Fruit fly (Drosophila melanogaster) whole organism, embryonic: ENCODE results near the gene Vha100-2.

Source experiments
- Asciz ChIP-seq: fragments of 200-800 bp; sonication (Bioruptor generic); optimal IDR thresholded peaks from 2 replicates; lab custom pipeline; 2017; ENCODE audit warnings: missing biosample characterization, mild to moderate bottlenecking, missing genetic modification characterization, missing genetic modification reagents
- BEAF-32 ChIP-seq: fragments of 200-800 bp; sonication (Bioruptor generic); optimal IDR thresholded peaks from 3 replicates; lab custom pipeline; 2017; ENCODE audit warnings: missing biosample characterization, missing genetic modification characterization, mild to moderate bottlenecking, moderate library complexity, missing genetic modification reagents
- CG10209 ChIP-seq: fragments of 200-800 bp; sonication (Bioruptor generic); optimal IDR thresholded peaks from 3 replicates; lab custom pipeline; 2017; ENCODE audit warnings: missing biosample characterization, mild to moderate bottlenecking, missing genetic modification characterization, missing genetic modification reagents
- CG11696 ChIP-seq: fragments of 200-800 bp; sonication (Bioruptor generic); IDR thresholded peaks from 2 replicates; pipeline ENCODE4 v1.3.6; 2022; ENCODE audit warnings: missing biosample characterization, missing genetic modification characterization
- CG12219 ChIP-seq: fragments of 200-800 bp; sonication (Bioruptor generic); optimal IDR thresholded peaks from 3 replicates; lab custom pipeline; 2018; ENCODE audit warnings: missing biosample characterization, mild to moderate bottlenecking, missing genetic modification characterization
- CG12942 ChIP-seq: fragments of 200-800 bp; sonication (Bioruptor generic); optimal IDR thresholded peaks from 3 replicates; lab custom pipeline; 2016; ENCODE audit warnings: missing biosample characterization, missing genetic modification characterization
- CG15011 ChIP-seq: fragments of 200-800 bp; sonication (Bioruptor generic); optimal IDR thresholded peaks from 3 replicates; lab custom pipeline; 2018; ENCODE audit warnings: missing biosample characterization, mild to moderate bottlenecking, missing genetic modification characterization
- CG15073 ChIP-seq: fragments of 200-800 bp; sonication (Bioruptor generic); optimal IDR thresholded peaks from 2 replicates; lab custom pipeline; 2016; ENCODE audit warnings: missing biosample characterization, missing genetic modification characterization
- CG15514 ChIP-seq: fragments of 200-800 bp; sonication (Bioruptor generic); optimal IDR thresholded peaks from 3 replicates; lab custom pipeline; 2017; ENCODE audit warnings: missing biosample characterization, missing genetic modification characterization, mild to moderate bottlenecking, moderate library complexity, missing genetic modification reagents
- CG17385 ChIP-seq: fragments of 200-800 bp; sonication (Bioruptor generic); optimal IDR thresholded peaks from 3 replicates; lab custom pipeline; 2018; ENCODE audit warnings: missing biosample characterization, mild to moderate bottlenecking, missing genetic modification characterization
- CG18599 ChIP-seq: fragments of 200-800 bp; sonication (Bioruptor generic); optimal IDR thresholded peaks from 3 replicates; lab custom pipeline; 2017; ENCODE audit warnings: missing biosample characterization, missing genetic modification characterization, mild to moderate bottlenecking, moderate library complexity, missing genetic modification reagents
- CG18619 ChIP-seq: fragments of 200-800 bp; sonication (Bioruptor generic); optimal IDR thresholded peaks from 3 replicates; lab custom pipeline; 2017; ENCODE audit warnings: missing biosample characterization, mild to moderate bottlenecking, missing genetic modification characterization
- CG18764 ChIP-seq: fragments of 200-800 bp; sonication (Bioruptor generic); optimal IDR thresholded peaks from 3 replicates; lab custom pipeline; 2016; ENCODE audit warnings: missing biosample characterization, missing genetic modification characterization
- CG30403 ChIP-seq: fragments of 200-800 bp; sonication (Bioruptor generic); optimal IDR thresholded peaks from 3 replicates; lab custom pipeline; 2016; ENCODE audit warnings: missing biosample characterization, missing genetic modification characterization
- CG30431 ChIP-seq: fragments of 200-800 bp; sonication (Bioruptor generic); optimal IDR thresholded peaks from 2 replicates; lab custom pipeline; 2017; ENCODE audit warnings: missing biosample characterization, missing genetic modification characterization
- CG31224 ChIP-seq: fragments of 200-800 bp; sonication (Bioruptor generic); IDR thresholded peaks from 2 replicates; pipeline ENCODE4 v1.3.6; 2022; ENCODE audit warnings: missing biosample characterization, missing genetic modification characterization
- CG4730 ChIP-seq: fragments of 200-800 bp; sonication (Bioruptor generic); IDR thresholded peaks from 2 replicates; pipeline ENCODE4 v1.3.6; 2022; ENCODE audit warnings: missing biosample characterization, missing genetic modification characterization
- CG6765 ChIP-seq: fragments of 200-800 bp; sonication (Bioruptor generic); optimal IDR thresholded peaks from 3 replicates; lab custom pipeline; 2017; ENCODE audit warnings: missing biosample characterization, mild to moderate bottlenecking, missing genetic modification characterization
- CG7839 ChIP-seq: fragments of 200-800 bp; sonication (Bioruptor generic); optimal IDR thresholded peaks from 3 replicates; lab custom pipeline; 2018; ENCODE audit warnings: missing biosample characterization, mild to moderate bottlenecking, missing genetic modification characterization, moderate library complexity
- CG8478 ChIP-seq: fragments of >200 bp; optimal IDR thresholded peaks from 2 replicates; lab custom pipeline; 2018
- CG9797 ChIP-seq: fragments of 200-800 bp; sonication (Bioruptor generic); optimal IDR thresholded peaks from 3 replicates; lab custom pipeline; 2018; ENCODE audit warnings: missing biosample characterization, mild to moderate bottlenecking, missing genetic modification characterization
- CG9817 ChIP-seq: fragments of 200-800 bp; sonication (Bioruptor generic); optimal IDR thresholded peaks from 2 replicates; lab custom pipeline; 2018; ENCODE audit warnings: missing biosample characterization, mild to moderate bottlenecking, missing genetic modification characterization, moderate library complexity
- Hr3 ChIP-seq: fragments of 200-800 bp; sonication (Bioruptor generic); optimal IDR thresholded peaks from 3 replicates; lab custom pipeline; 2016; ENCODE audit warnings: missing biosample characterization, missing genetic modification characterization
- Hr39 ChIP-seq: fragments of >200 bp; optimal IDR thresholded peaks from 2 replicates; lab custom pipeline; 2017
- Jarid2 ChIP-seq: fragments of 200-800 bp; sonication (Bioruptor generic); optimal IDR thresholded peaks from 3 replicates; lab custom pipeline; 2017; ENCODE audit warnings: mild to moderate bottlenecking, missing biosample characterization, missing genetic modification reagents, missing genetic modification characterization
- Mad ChIP-seq: fragments of 200-800 bp; sonication (Bioruptor generic); optimal IDR thresholded peaks from 2 replicates; lab custom pipeline; 2016; ENCODE audit warnings: missing biosample characterization, missing genetic modification characterization
- Med ChIP-seq: fragments of 200-800 bp; sonication (Bioruptor generic); peaks from one replicate; lab custom pipeline; 2016; ENCODE audit warnings: missing biosample characterization, missing genetic modification characterization, mild to moderate bottlenecking, inconsistent platforms, moderate library complexity
- Mrtf ChIP-seq: fragments of 200-800 bp; sonication (Bioruptor generic); IDR thresholded peaks from 3 replicates; pipeline ENCODE4 v1.3.6; 2022; ENCODE audit warnings: missing biosample characterization, missing genetic modification characterization
- Ptx1 ChIP-seq: fragments of 200-800 bp; sonication (Bioruptor generic); IDR thresholded peaks from 2 replicates; pipeline ENCODE4 v1.3.6; 2022; ENCODE audit warnings: missing biosample characterization, missing genetic modification characterization
- Ravus ChIP-seq: fragments of 200-800 bp; sonication (Bioruptor generic); IDR thresholded peaks from 2 replicates; pipeline ENCODE4 v1.3.6; 2022; ENCODE audit warnings: missing biosample characterization, missing genetic modification characterization
- Side ChIP-seq: fragments of 200-800 bp; sonication (Bioruptor generic); optimal IDR thresholded peaks from 2 replicates; lab custom pipeline; 2016; ENCODE audit warnings: missing biosample characterization, missing genetic modification characterization
- Ssrp ChIP-seq: fragments of 200-800 bp; sonication (Bioruptor generic); optimal IDR thresholded peaks from 2 replicates; lab custom pipeline; 2018; ENCODE audit warnings: missing biosample characterization, mild to moderate bottlenecking, missing genetic modification characterization, moderate library complexity
- Usf ChIP-seq: fragments of 200-800 bp; sonication (Bioruptor generic); optimal IDR thresholded peaks from 2 replicates; lab custom pipeline; 2017; ENCODE audit warnings: missing genotype, missing biosample characterization, missing genetic modification characterization
- ap ChIP-seq: fragments of 200-800 bp; sonication (Bioruptor generic); IDR thresholded peaks from 2 replicates; pipeline ENCODE4 v1.3.6; 2022; ENCODE audit warnings: missing biosample characterization, missing genetic modification characterization
- cato ChIP-seq: fragments of 200-800 bp; sonication (Bioruptor generic); optimal IDR thresholded peaks from 2 replicates; lab custom pipeline; 2016; ENCODE audit warnings: missing biosample characterization, missing genetic modification characterization, borderline replicate concordance
- danr ChIP-seq: fragments of 200-800 bp; sonication (Bioruptor generic); IDR thresholded peaks from 2 replicates; pipeline ENCODE4 v1.3.6; 2022; ENCODE audit warnings: missing biosample characterization, missing genetic modification characterization
- fd96Cb ChIP-seq: fragments of 200-800 bp; sonication (Bioruptor generic); optimal IDR thresholded peaks from 2 replicates; lab custom pipeline; 2018; ENCODE audit warnings: missing biosample characterization, mild to moderate bottlenecking, missing genetic modification characterization, moderate library complexity
- hkb ChIP-seq, 2 experiments: fragments of 200-800 bp in 1 of 2; fragments of >200 bp in 1 of 2; sonication (Bioruptor generic) in 1 of 2; IDR thresholded peaks in 1 of 2; optimal IDR thresholded peaks in 1 of 2; 2 replicates each; pipeline versions ENCODE4 v1.3.6 to Lab custom; 2017 to 2022; ENCODE audit warnings: missing biosample characterization in 1 of 2, missing genetic modification characterization in 1 of 2
- hth ChIP-seq: fragments of >200 bp; optimal IDR thresholded peaks from 2 replicates; lab custom pipeline; 2017; ENCODE audit warnings: inconsistent platforms
- inv ChIP-seq: fragments of 200-800 bp; sonication (Bioruptor generic); IDR thresholded peaks from 2 replicates; pipeline ENCODE4 v1.3.6; 2022; ENCODE audit warnings: missing biosample characterization, missing genetic modification characterization; ENCODE audit not compliant: partially characterized antibody
- knrl ChIP-seq: fragments of 200-800 bp; sonication (Bioruptor generic); IDR thresholded peaks from 3 replicates; pipeline ENCODE4 v1.3.6; 2022; ENCODE audit warnings: missing biosample characterization, missing genetic modification characterization; ENCODE audit not compliant: partially characterized antibody
- lmd ChIP-seq: fragments of 200-800 bp; sonication (Bioruptor generic); IDR thresholded peaks from 2 replicates; pipeline ENCODE4 v1.3.6; 2022; ENCODE audit warnings: missing biosample characterization, missing genetic modification characterization
- nerfin-1 ChIP-seq: fragments of 200-800 bp; sonication (Bioruptor generic); optimal IDR thresholded peaks from 3 replicates; lab custom pipeline; 2019; ENCODE audit warnings: missing biosample characterization, mild to moderate bottlenecking, missing genetic modification characterization, moderate library complexity
- nom ChIP-seq: fragments of 200-800 bp; sonication (Bioruptor generic); optimal IDR thresholded peaks from 2 replicates; lab custom pipeline; 2017; ENCODE audit warnings: missing biosample characterization, missing genetic modification characterization, mild to moderate bottlenecking, moderate library complexity, missing genetic modification reagents
- pb ChIP-seq: fragments of 200-800 bp; sonication (Bioruptor generic); optimal IDR thresholded peaks from 3 replicates; lab custom pipeline; 2016; ENCODE audit warnings: missing biosample characterization, missing genetic modification characterization
- pho ChIP-seq: fragments of 200-800 bp; sonication (Bioruptor generic); optimal IDR thresholded peaks from 2 replicates; lab custom pipeline; 2016; ENCODE audit warnings: missing biosample characterization, missing genetic modification characterization
- sens-2 ChIP-seq: fragments of 200-800 bp; sonication (Bioruptor generic); IDR thresholded peaks from 2 replicates; pipeline ENCODE4 v1.3.6; 2022; ENCODE audit warnings: missing biosample characterization, missing genetic modification characterization
- sisA ChIP-seq: fragments of 200-800 bp; sonication (Bioruptor generic); IDR thresholded peaks from 2 replicates; pipeline ENCODE4 v1.3.6; 2022; ENCODE audit warnings: missing biosample characterization, missing genetic modification characterization
- slou ChIP-seq: fragments of 200-800 bp; sonication (Bioruptor generic); optimal IDR thresholded peaks from 3 replicates; lab custom pipeline; 2016; ENCODE audit warnings: missing biosample characterization, missing genetic modification characterization
- tio ChIP-seq: fragments of 200-800 bp; sonication (Bioruptor generic); optimal IDR thresholded peaks from 2 replicates; lab custom pipeline; 2017; ENCODE audit warnings: missing biosample characterization, missing genetic modification characterization, inconsistent platforms
- tna ChIP-seq: fragments of 200-800 bp; sonication (Bioruptor generic); IDR thresholded peaks from 2 replicates; pipeline ENCODE4 v1.3.6; 2022; ENCODE audit warnings: missing biosample characterization, missing genetic modification characterization; ENCODE audit not compliant: partially characterized antibody
- vfl ChIP-seq: fragments of 200-800 bp; sonication (Bioruptor generic); optimal IDR thresholded peaks from 2 replicates; lab custom pipeline; 2016; ENCODE audit warnings: missing biosample characterization, missing genetic modification characterization

Vha100-2 gene

dm6 chr3R:18371346-18371745, 27.6 kb downstream of the Vha100-2 start (continued):
- TF ChIP-seq CG15011 (GFP tag; lab: Kevin White, UChicago) (no peak), knrl (GFP tag; lab: Robert Waterston, UW) (no peak), CG11696 (GFP tag; lab: Robert Waterston, UW) (no peak), CG15514 (no peak), CG12942 (GFP tag; lab: Kevin White, UChicago) (no peak), CG4730 (GFP tag; lab: Robert Waterston, UW) (no peak), Hr39 (lab: Kevin White, UChicago) (no peak), Med (GFP tag; lab: Kevin White, UChicago) (no peak), tio (no peak), pho (no peak), CG31224 (GFP tag; lab: Robert Waterston, UW) (no peak), pb (GFP tag; lab: Kevin White, UChicago) (no peak), danr (GFP tag; lab: Robert Waterston, UW) (no peak), Mad (GFP tag; lab: Kevin White, UChicago) (no peak), CG18619 (GFP tag; lab: Kevin White, UChicago) (no peak), Mrtf (no peak), sisA (GFP tag; lab: Robert Waterston, UW) (no peak), sens-2 (GFP tag; lab: Robert Waterston, UW) (no peak), CG8478 (lab: Kevin White, UChicago) (no peak), hth (lab: Kevin White, UChicago) (no peak), nom (GFP tag; lab: Kevin White, UChicago) (no peak), slou (GFP tag; lab: Kevin White, UChicago) (no peak), CG9797 (GFP tag; lab: Kevin White, UChicago) (no peak), CG17385 (GFP tag; lab: Kevin White, UChicago) (no peak), BEAF-32 (no peak), CG9817 (tag; lab: Kevin White, UChicago) (no peak), CG10209 (GFP tag; lab: Kevin White, UChicago) (no peak), Hr3 (GFP tag; lab: Kevin White, UChicago) (no peak), tna (GFP tag; lab: Robert Waterston, UW) (no peak), CG12219 (GFP tag; lab: Kevin White, UChicago) (no peak), CG30431 (GFP tag; lab: Kevin White, UChicago) (no peak), Ptx1 (no peak), ap (GFP tag; lab: Robert Waterston, UW) (no peak), cato (GFP tag; lab: Kevin White, UChicago) (no peak), Jarid2 (no peak), CG18764 (no peak), CG15073 (no peak), hkb (optimal IDR thresholded peaks at IDR 0.05; lab: Kevin White, UChicago) (no peak), hkb (GFP tag; IDR thresholded peaks at IDR 0.05; lab: Robert Waterston, UW) (no peak), vfl (GFP tag; lab: Kevin White, UChicago) (no peak), fd96Cb (tag; lab: Kevin White, UChicago) (no peak), Ravus (no peak), lmd (GFP tag; lab: Robert Waterston, UW) (no peak), Asciz (GFP tag; lab: Kevin White, UChicago) (no peak), CG18599 (GFP tag; lab: Kevin White, UChicago) (no peak), CG30403 (GFP tag; lab: Kevin White, UChicago) (no peak), CG6765 (GFP tag; lab: Kevin White, UChicago) (no peak), Usf (GFP tag; lab: Kevin White, UChicago) (no peak), Ssrp (no peak), CG7839 (tag; lab: Kevin White, UChicago) (no peak), nerfin-1 (tag; lab: Kevin White, UChicago) (no peak), Side (GFP tag; lab: Kevin White, UChicago) (no peak), inv (GFP tag; lab: Robert Waterston, UW) (no peak)
